Fruit fly (Drosophila melanogaster) whole organism: ENCODE results near the gene Hacd1.
A peak's percentile ranks its signal among the peaks of the same experiment; 100 is the strongest.

Experiments used
- CG8478 ChIP-seq: fragments of >200 bp; optimal IDR thresholded peaks from 2 replicates; lab custom pipeline; 2018; ENCODE audit warnings: inconsistent platforms
- Dll ChIP-seq: fragments of >200 bp; optimal IDR thresholded peaks from 2 replicates; lab custom pipeline; 2017
- EcR ChIP-seq, 2 experiments: fragments of >200 bp; optimal IDR thresholded peaks; 2 replicates each; lab custom pipeline; 2017; ENCODE audit warnings: missing biosample characterization in 2 of 2, missing genetic modification characterization in 2 of 2, missing genetic modification reagents in 2 of 2
- pan ChIP-seq: fragments of >200 bp; optimal IDR thresholded peaks from 2 replicates; lab custom pipeline; 2017
- psq ChIP-seq: fragments of >200 bp; optimal IDR thresholded peaks from 2 replicates; lab custom pipeline; 2017
- usp ChIP-seq: fragments of >200 bp; optimal IDR thresholded peaks from 2 replicates; lab custom pipeline; 2017; ENCODE audit warnings: missing biosample characterization, missing genetic modification characterization, mixed read lengths

Gene Hacd1

dm6 chr2L:12029594-12030197 lies 27.6 kb upstream of the Hacd1 start:
- TF ChIP-seq pan (no peak), psq (lab: Kevin White, UChicago) (no peak), CG8478 (lab: Kevin White, UChicago) (no peak), Dll (lab: Kevin White, UChicago) (no peak), usp (no peak), EcR (GFP tag; optimal IDR thresholded peaks at IDR 0.05; lab: Kevin White, UChicago) (no peak)

DNA sequence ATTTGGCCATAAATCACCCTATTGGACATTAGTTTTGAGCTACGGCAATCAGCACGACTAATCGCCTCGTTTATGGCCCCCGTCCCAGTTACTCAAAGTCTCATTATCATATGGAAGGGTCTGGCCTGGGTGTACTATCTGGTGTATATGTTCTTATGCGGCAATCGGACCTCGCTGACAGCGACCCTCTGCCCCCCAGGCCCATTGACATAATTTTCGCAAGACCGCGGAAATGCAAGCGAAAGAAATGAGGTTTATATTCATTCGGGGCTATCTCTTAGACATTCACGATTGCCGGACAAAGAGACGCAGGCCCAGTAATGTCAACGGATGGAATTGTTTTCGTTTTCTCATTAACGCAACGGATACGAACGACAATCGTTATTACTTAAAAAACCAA lies 26.7 kb upstream of the Hacd1 start:
- TF ChIP-seq EcR (GFP tag; optimal IDR thresholded peaks at IDR 0.05; lab: Kevin White, UChicago) (no peak), usp (no peak), CG8478 (lab: Kevin White, UChicago) (no peak), psq (lab: Kevin White, UChicago) (no peak), Dll (lab: Kevin White, UChicago) (no peak), pan (no peak)

- TF ChIP-seq usp (no peak), CG8478 (lab: Kevin White, UChicago) (no peak), Dll (lab: Kevin White, UChicago) (no peak), EcR (GFP tag; optimal IDR thresholded peaks at IDR 0.05; lab: Kevin White, UChicago) (no peak), psq (lab: Kevin White, UChicago) (no peak), pan (no peak)
Measured at dm6 chr2L:12028102-12028501, 26.0 kb upstream of the Hacd1 start.

- TF ChIP-seq EcR (GFP tag; optimal IDR thresholded peaks at IDR 0.05; lab: Kevin White, UChicago) (no peak), CG8478 (lab: Kevin White, UChicago) (no peak), pan (no peak)
Measured at dm6 chr2L:12027435-12027834, 25.4 kb upstream of the Hacd1 start, which contains the start of gene dmGlut. dmGlut (plus strand) TSS chr2L:12027438.

dm6 chr2L:12026458-12027431 lies 24.7 kb upstream of the Hacd1 start:
- TF ChIP-seq EcR (GFP tag; optimal IDR thresholded peaks at IDR 0.05; lab: Kevin White, UChicago) (no peak), pan (no peak), usp (no peak), CG8478 (lab: Kevin White, UChicago) (no peak), psq (lab: Kevin White, UChicago) (no peak), Dll (lab: Kevin White, UChicago) (no peak)

DNA sequence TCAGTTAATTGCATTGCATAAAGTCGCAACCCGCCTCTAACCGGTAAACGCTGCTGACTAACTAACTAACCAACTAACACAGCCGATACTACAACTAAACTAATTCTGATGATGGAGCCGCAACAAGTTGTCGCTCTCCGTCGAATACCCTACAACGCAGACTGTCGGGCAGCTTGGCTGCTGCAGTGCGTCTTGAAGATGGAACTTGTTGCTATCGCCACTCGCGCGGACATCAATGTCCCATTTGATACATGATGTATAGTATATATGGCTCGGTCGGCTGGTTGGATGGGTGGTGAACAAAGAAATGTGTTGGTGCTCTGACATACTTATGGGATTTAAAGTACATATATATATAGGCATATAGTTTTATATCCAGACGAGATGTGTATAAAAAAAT lies 23.4 kb upstream of the Hacd1 start:
- TF ChIP-seq pan (no peak), usp (no peak), Dll (lab: Kevin White, UChicago) (no peak), psq (lab: Kevin White, UChicago) (no peak), CG8478 (lab: Kevin White, UChicago) (no peak), EcR (GFP tag; optimal IDR thresholded peaks at IDR 0.05; lab: Kevin White, UChicago) (no peak)

DNA sequence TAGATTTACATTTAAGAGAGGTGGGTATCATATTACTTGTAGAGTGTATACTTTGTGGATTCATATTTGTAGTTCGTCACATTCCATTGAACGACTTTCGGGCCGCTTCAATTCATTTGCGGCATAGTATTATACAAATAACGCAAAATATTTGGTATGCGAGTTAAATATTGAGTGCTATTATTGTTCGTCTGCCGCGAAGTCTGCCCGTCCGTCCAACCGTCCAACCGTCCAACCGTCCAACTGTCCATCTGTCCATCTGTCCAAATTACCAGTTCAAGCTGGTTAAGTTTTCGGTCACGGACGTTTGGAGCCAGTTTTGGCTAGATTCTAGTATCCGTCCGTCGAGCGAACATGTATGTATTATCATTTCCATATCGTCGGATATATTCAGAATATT lies 22.0 kb upstream of the Hacd1 start:
- TF ChIP-seq pan (no peak), EcR (GFP tag; optimal IDR thresholded peaks at IDR 0.05; lab: Kevin White, UChicago) (no peak), usp (no peak), Dll (lab: Kevin White, UChicago) (no peak), psq (lab: Kevin White, UChicago) (no peak), CG8478 (lab: Kevin White, UChicago) (no peak)

DNA sequence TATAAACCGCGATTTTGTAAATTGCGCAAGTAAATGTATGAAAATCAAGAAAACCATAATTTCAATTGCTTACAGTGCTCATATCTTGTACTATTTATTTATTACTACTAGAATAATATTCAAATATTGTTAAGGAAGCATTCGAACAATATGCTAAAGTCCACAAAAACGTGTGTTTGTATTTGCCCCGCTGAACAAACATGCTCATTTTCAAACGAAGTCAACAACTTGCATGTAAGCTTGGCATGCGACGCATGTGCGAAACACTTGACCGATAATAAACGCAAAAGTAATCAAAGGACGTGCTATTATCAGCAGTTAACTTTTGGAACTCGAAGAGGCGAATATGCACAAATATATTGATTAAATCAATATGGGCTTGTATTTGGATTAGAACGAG lies 19.1 kb upstream of the Hacd1 start:
- TF ChIP-seq Dll (lab: Kevin White, UChicago), result no peak

- TF ChIP-seq EcR (GFP tag; optimal IDR thresholded peaks at IDR 0.05; lab: Kevin White, UChicago) (no peak), Dll (lab: Kevin White, UChicago) (no peak), pan (no peak), CG8478 (lab: Kevin White, UChicago) (no peak), usp (no peak)
Measured at dm6 chr2L:12020735-12021134, 18.7 kb upstream of the Hacd1 start, which contains the start of gene Wdr81. Wdr81 (minus strand) TSS chr2L:12020960.

dm6 chr2L:12013741-12014393 lies 11.8 kb upstream of the Hacd1 start:
- TF ChIP-seq EcR (GFP tag; optimal IDR thresholded peaks at IDR 0.05; lab: Kevin White, UChicago), result peak in 1 of 2 experiments; percentile 97
- no peak for TF ChIP-seq CG8478 (lab: Kevin White, UChicago)

dm6 chr2L:12013243-12013642 lies 11.2 kb upstream of the Hacd1 start:
- TF ChIP-seq EcR (GFP tag; optimal IDR thresholded peaks at IDR 0.05; lab: Kevin White, UChicago), result peak in 1 of 2 experiments; percentile 52
- TF ChIP-seq psq (lab: Kevin White, UChicago), result no peak
- TF ChIP-seq pan, result no peak
- no peak for TF ChIP-seq usp
